Worm (Caenorhabditis elegans): ENCODE data around the gene nspf-1.

- TF ChIP-seq lin-15B (tag; optimal IDR thresholded peaks at IDR 0.05), result no peak
- TF ChIP-seq madf-5 (GFP tag; IDR thresholded peaks at IDR 0.05), result no peak
Observed at ce11 chrII:2721992-2722391, 34.6 kb downstream of the nspf-1 start.

All from whole organism, L4 larva.